Worm (Caenorhabditis elegans) whole organism, L4/young adult: ENCODE results near the gene H14N18.4.

Source experiments
- W03F9.2 ChIP-seq: fragments of 150-350 bp; optimal IDR thresholded peaks from 2 replicates; lab custom pipeline; 2014; ENCODE audit warnings: missing biosample characterization, missing genetic modification characterization
- dao-5 ChIP-seq: sonication (generic microtip); optimal IDR thresholded peaks from 2 replicates; lab custom pipeline; 2016; ENCODE audit warnings: missing genotype, missing genetic modification characterization, moderate library complexity, missing compliant biosample characterization
- him-1 ChIP-seq: sonication (generic microtip); optimal IDR thresholded peaks from 2 replicates; lab custom pipeline; 2016; ENCODE audit warnings: missing genotype, missing genetic modification reagents, missing genetic modification characterization, missing compliant biosample characterization

- TF ChIP-seq W03F9.2 (tag; lab: Kevin White, UChicago) (no peak), him-1 (tag; lab: Kevin White, UChicago) (no peak), dao-5 (tag; lab: Kevin White, UChicago) (no peak)
Measured at ce11 chrV:8974889-8975422, 46.2 kb upstream of the H14N18.4 start, which contains the start of gene nhr-143.
